Worm (Caenorhabditis elegans) whole organism, midembryonic: ENCODE data around the gene Y37H2A.18.

ENCODE experiments used
- cog-1 ChIP-seq: sonication (generic microtip); optimal IDR thresholded peaks from 2 replicates; lab custom pipeline; 2016; ENCODE audit warnings: missing genetic modification characterization, missing compliant biosample characterization
- flt-1 ChIP-seq: fragments of 200-800 bp; sonication (Bioruptor generic); IDR thresholded peaks from 2 replicates; pipeline ENCODE4 v1.3.6; 2022; ENCODE audit warnings: missing genetic modification characterization, missing compliant biosample characterization
- klf-2 ChIP-seq: fragments of 200-800 bp; sonication (Bioruptor generic); conservative IDR thresholded peaks from 2 replicates; pipeline ENCODE4 v1.3.6; 2022; ENCODE audit warnings: missing genetic modification reagents, missing genetic modification characterization, missing compliant biosample characterization
- med-1 ChIP-seq: sonication (generic microtip); optimal IDR thresholded peaks from 2 replicates; lab custom pipeline; 2017; ENCODE audit warnings: missing genetic modification characterization, mild to moderate bottlenecking, missing compliant biosample characterization, antibody characterized with exemption, missing genetic modification reagents; ENCODE audit not compliant: insufficient read depth
- ref-1 ChIP-seq: fragments of 200-800 bp; sonication (Bioruptor generic); conservative IDR thresholded peaks from 2 replicates; pipeline ENCODE4 v1.3.6; 2022; ENCODE audit warnings: missing genetic modification reagents, missing genetic modification characterization, missing compliant biosample characterization
- tab-1 ChIP-seq: fragments of 200-800 bp; sonication (Bioruptor generic); IDR thresholded peaks from 2 replicates; pipeline ENCODE4 v1.3.6; 2022; ENCODE audit warnings: missing genetic modification characterization, missing compliant biosample characterization
- ztf-23 ChIP-seq: fragments of 200-800 bp; sonication (Bioruptor generic); IDR thresholded peaks from 2 replicates; pipeline ENCODE4 v1.3.6; 2022; ENCODE audit warnings: missing genetic modification reagents, missing genetic modification characterization, missing compliant biosample characterization
- ztf-29 ChIP-seq: fragments of 200-800 bp; sonication (Bioruptor generic); IDR thresholded peaks from 2 replicates; pipeline ENCODE4 v1.3.6; 2022; ENCODE audit warnings: missing genetic modification reagents, missing genetic modification characterization, missing compliant biosample characterization

DNA sequence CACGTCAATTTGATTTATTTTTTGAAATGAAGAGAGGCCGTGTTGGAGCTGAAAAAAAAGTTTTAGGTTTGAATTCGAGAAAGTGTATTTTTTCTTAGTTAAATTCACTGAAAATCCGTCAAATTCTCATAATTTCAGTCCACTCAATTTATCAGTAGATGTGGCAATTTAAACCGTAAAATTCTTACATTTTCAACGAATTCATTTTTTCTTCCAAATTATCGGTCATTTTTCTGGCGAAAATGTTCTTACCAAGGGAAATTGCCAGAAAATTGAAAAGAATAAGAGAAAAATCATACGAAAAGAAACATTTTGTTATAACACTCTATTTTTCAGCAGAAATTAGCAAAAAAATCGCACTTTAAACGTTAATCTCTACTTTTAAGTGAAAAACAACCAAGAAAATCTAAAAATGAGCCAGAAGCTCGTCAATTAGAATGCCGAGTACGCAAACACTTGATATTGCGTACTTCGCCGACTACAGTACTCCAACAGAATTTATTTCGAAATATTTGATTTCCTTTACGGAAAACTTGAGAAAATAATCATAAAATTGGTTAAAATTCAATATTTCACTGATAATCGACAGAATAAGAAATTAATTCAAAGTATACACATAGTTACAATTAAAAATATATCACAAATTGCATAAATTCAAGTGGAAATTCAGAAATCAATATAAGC, 47.8 kb downstream of the Y37H2A.18 start, which contains the start of gene fbxa-106:
- no peak for TF ChIP-seq ztf-29 (GFP tag; lab: Robert Waterston, UW)
- TF ChIP-seq ztf-23 = no peak
- no peak for TF ChIP-seq flt-1 (GFP tag; lab: Robert Waterston, UW)
- TF ChIP-seq ref-1 (GFP tag; lab: Robert Waterston, UW) = no peak
- no peak for TF ChIP-seq klf-2
- TF ChIP-seq cog-1 (tag; lab: Kevin White, UChicago) = no peak
- no peak for TF ChIP-seq tab-1 (GFP tag; lab: Robert Waterston, UW)
- TF ChIP-seq med-1 (GFP tag; lab: Kevin White, UChicago) = no peak
